Worm (Caenorhabditis elegans): ENCODE results near the gene prk-2.

- no peak for TF ChIP-seq ceh-44 (GFP tag; IDR thresholded peaks at IDR 0.05)
- no peak for TF ChIP-seq zag-1 (tag; optimal IDR thresholded peaks at IDR 0.05)
- no peak for TF ChIP-seq lsy-2 (tag; optimal IDR thresholded peaks at IDR 0.05)
- TF ChIP-seq nhr-25 (tag; optimal IDR thresholded peaks at IDR 0.05; ENCODE audit: borderline replicate concordance, insufficient read depth), result no peak
- no peak for TF ChIP-seq lin-39 (tag; optimal IDR thresholded peaks at IDR 0.05)
These were observed 40.5 kb downstream of the prk-2 start for ce11 chrIII:3329467-3329866.
